Fruit fly (Drosophila melanogaster): Measurements from ENCODE around the gene CG43291.

dm6 chr3R:14280324-14280723, 35.8 kb upstream of the CG43291 start:
- TF ChIP-seq psq (optimal IDR thresholded peaks at IDR 0.05) (no peak), Myc (optimal IDR thresholded peaks at IDR 0.05) (no peak), h (optimal IDR thresholded peaks at IDR 0.05) (no peak), ttk (optimal IDR thresholded peaks at IDR 0.05) (no peak), Sin3A (optimal IDR thresholded peaks at IDR 0.05) (no peak)

Data from Kc167 (cell line).